Worm (Caenorhabditis elegans): ENCODE results near the gene pfas-1.

The pfas-1 gene

DNA sequence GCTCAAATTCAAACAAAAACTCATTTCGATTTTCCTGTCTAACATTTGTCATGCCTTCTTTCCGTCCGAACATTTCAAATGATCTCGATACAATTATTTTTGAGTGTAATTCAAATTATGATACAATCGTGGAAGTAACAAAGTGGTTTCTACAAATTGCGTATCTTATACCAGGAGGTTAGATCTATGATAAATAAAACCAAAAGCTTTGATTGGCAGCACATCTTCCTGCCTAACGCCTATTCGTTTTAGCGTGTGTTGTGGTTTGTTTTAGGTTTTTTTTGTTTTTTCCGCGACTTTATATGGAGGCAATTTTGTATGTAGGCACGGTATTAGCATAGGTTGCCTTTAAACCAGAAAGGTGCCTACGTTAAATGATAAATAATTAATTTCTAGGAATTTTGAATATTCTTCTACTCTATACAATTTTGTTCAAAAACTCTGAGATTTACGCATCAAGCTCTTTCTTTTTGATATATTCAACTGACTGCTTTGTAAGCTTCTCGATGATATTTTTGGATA, 36.9 kb upstream of the pfas-1 start, which contains the start of gene srg-11:
Gene srg-11 (plus strand): TSS at position 51 of the 522 bp plus-strand sequence.
- no peak for TF ChIP-seq ceh-28 (tag; optimal IDR thresholded peaks at IDR 0.05)
- no peak for TF ChIP-seq fkh-2 (tag; optimal IDR thresholded peaks at IDR 0.05)
- TF ChIP-seq elt-2 (tag; optimal IDR thresholded peaks at IDR 0.05), result no peak
- no peak for TF ChIP-seq ceh-82 (tag; optimal IDR thresholded peaks at IDR 0.05)
- no peak for TF ChIP-seq egl-5 (tag; optimal IDR thresholded peaks at IDR 0.05)
- no peak for TF ChIP-seq eor-1 (tag; optimal IDR thresholded peaks at IDR 0.05)
- no peak for TF ChIP-seq sea-2 (GFP tag; optimal IDR thresholded peaks at IDR 0.05)
- no peak for TF ChIP-seq egl-27 (tag; optimal IDR thresholded peaks at IDR 0.05)
- no peak for TF ChIP-seq daf-12 (tag; optimal IDR thresholded peaks at IDR 0.05)
- TF ChIP-seq ceh-9 (tag; optimal IDR thresholded peaks at IDR 0.05), result no peak
- TF ChIP-seq jun-1 (tag; optimal IDR thresholded peaks at IDR 0.05), result no peak
- TF ChIP-seq pha-4 (tag; optimal IDR thresholded peaks at IDR 0.05), result no peak
- no peak for TF ChIP-seq elt-3 (tag; optimal IDR thresholded peaks at IDR 0.05)
- no peak for TF ChIP-seq ceh-16 (tag; optimal IDR thresholded peaks at IDR 0.05)
- no peak for TF ChIP-seq unc-62 (GFP tag; optimal IDR thresholded peaks at IDR 0.05)
- TF ChIP-seq snpc-4 (tag; optimal IDR thresholded peaks at IDR 0.05), result no peak

DNA sequence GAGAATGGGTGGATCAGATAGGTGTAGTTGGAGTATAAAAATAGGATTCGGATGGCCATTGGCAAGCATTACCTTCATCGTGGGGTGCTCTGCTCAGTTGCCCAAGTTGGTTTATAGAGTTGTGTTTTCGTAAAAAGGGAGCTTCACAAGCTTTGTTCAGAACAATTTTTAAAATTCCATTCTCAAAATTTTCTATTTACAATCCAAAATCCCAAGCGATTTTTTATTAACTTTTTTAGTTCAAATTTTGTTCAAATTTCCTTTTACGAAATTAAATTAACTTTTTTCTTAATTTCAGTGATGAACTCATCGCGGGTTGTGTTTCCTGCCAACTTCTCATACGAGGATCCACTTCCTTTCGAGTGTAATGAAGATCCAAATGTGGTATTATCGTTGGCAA, 34.4 kb upstream of the pfas-1 start, which contains the start of gene srg-10:
Gene srg-10 (plus strand): TSS at position 301 of the 400 bp plus-strand sequence.
- no peak for TF ChIP-seq snpc-4 (tag; optimal IDR thresholded peaks at IDR 0.05)
- TF ChIP-seq nhr-67 (tag; optimal IDR thresholded peaks at IDR 0.05), result no peak
- no peak for TF ChIP-seq pqm-1 (tag; optimal IDR thresholded peaks at IDR 0.05)
- no peak for TF ChIP-seq ceh-28 (tag; optimal IDR thresholded peaks at IDR 0.05)
- TF ChIP-seq nhr-76 (tag; optimal IDR thresholded peaks at IDR 0.05), result no peak
- TF ChIP-seq ama-1 (optimal IDR thresholded peaks at IDR 0.05), result no peak
- no peak for TF ChIP-seq egl-5 (tag; optimal IDR thresholded peaks at IDR 0.05)
- no peak for TF ChIP-seq jun-1 (tag; optimal IDR thresholded peaks at IDR 0.05)
- TF ChIP-seq nhr-11 (tag; optimal IDR thresholded peaks at IDR 0.05), result no peak
- no peak for TF ChIP-seq ztf-11 (tag; optimal IDR thresholded peaks at IDR 0.05)
- TF ChIP-seq nhr-25 (tag; optimal IDR thresholded peaks at IDR 0.05), result no peak
- no peak for TF ChIP-seq lin-39 (tag; optimal IDR thresholded peaks at IDR 0.05)
- no peak for TF ChIP-seq lsy-12 (tag; optimal IDR thresholded peaks at IDR 0.05)
- TF ChIP-seq eor-1 (tag; optimal IDR thresholded peaks at IDR 0.05), result no peak
- no peak for TF ChIP-seq zag-1 (tag; optimal IDR thresholded peaks at IDR 0.05)

- TF ChIP-seq ceh-82 (tag; optimal IDR thresholded peaks at IDR 0.05), result no peak
- no peak for TF ChIP-seq fos-1 (tag; optimal IDR thresholded peaks at IDR 0.05)
- TF ChIP-seq ztf-4 (tag; optimal IDR thresholded peaks at IDR 0.05), result no peak
- no peak for TF ChIP-seq egl-5 (tag; optimal IDR thresholded peaks at IDR 0.05)
- no peak for TF ChIP-seq ZK546.5 (tag; optimal IDR thresholded peaks at IDR 0.05)
- TF ChIP-seq unc-62 (GFP tag; optimal IDR thresholded peaks at IDR 0.05), result no peak
- no peak for TF ChIP-seq nhr-11 (tag; optimal IDR thresholded peaks at IDR 0.05)
- TF ChIP-seq mdl-1 (tag; optimal IDR thresholded peaks at IDR 0.05), result no peak
- no peak for TF ChIP-seq mml-1 (tag; optimal IDR thresholded peaks at IDR 0.05)
- TF ChIP-seq nhr-43 (tag; optimal IDR thresholded peaks at IDR 0.05; ENCODE audit: poor library complexity, severe bottlenecking), result no peak
- no peak for TF ChIP-seq egl-27 (tag; optimal IDR thresholded peaks at IDR 0.05)
- TF ChIP-seq R02D3.7 (tag; optimal IDR thresholded peaks at IDR 0.05), result no peak
- no peak for TF ChIP-seq snpc-4 (tag; optimal IDR thresholded peaks at IDR 0.05)
- no peak for TF ChIP-seq sea-2 (GFP tag; optimal IDR thresholded peaks at IDR 0.05)
- TF ChIP-seq nfya-1 (tag; optimal IDR thresholded peaks at IDR 0.05; ENCODE audit: insufficient read depth), result no peak
- no peak for TF ChIP-seq unc-39 (tag; optimal IDR thresholded peaks at IDR 0.05)
- no peak for TF ChIP-seq daf-12 (tag; optimal IDR thresholded peaks at IDR 0.05)
Observed at ce11 chrIII:4671949-4672348, 28.8 kb upstream of the pfas-1 start, which contains the start of gene srg-13. Gene srg-13, plus strand, starts transcription at chrIII:4672249.

DNA sequence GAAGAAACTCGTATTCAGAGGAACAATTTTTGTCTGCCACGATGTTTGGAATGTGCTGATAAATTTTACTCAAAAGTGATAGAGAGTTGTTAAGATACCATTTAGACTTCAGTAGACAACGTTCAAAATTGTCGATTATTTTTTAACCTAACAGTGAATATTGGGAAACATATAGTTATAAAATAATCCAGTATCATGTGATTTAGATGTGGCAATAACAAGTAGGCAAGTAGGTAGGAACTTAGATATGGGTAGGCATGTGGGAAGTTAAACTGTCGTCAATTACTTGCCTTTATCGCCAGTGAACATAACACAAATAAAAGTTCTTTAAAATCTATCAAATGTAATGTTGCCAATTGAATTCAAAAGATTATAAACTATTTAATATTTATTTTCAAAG, 28.4 kb upstream of the pfas-1 start, which contains the start of gene T23F11.11:
Gene T23F11.11 (minus strand): TSS at position 101 of the 400 bp plus-strand sequence.
- no peak for TF ChIP-seq ztf-4 (tag; optimal IDR thresholded peaks at IDR 0.05)
- TF ChIP-seq ceh-82 (tag; optimal IDR thresholded peaks at IDR 0.05), result no peak
- no peak for TF ChIP-seq elt-2 (tag; optimal IDR thresholded peaks at IDR 0.05)
- TF ChIP-seq nhr-12 (tag; optimal IDR thresholded peaks at IDR 0.05), result no peak
- TF ChIP-seq nhr-11 (tag; optimal IDR thresholded peaks at IDR 0.05), result no peak
- TF ChIP-seq aly-2 (tag; optimal IDR thresholded peaks at IDR 0.05), result no peak
